Worm (Caenorhabditis elegans): ENCODE results near the gene fat-3.

The fat-3 gene

DNA sequence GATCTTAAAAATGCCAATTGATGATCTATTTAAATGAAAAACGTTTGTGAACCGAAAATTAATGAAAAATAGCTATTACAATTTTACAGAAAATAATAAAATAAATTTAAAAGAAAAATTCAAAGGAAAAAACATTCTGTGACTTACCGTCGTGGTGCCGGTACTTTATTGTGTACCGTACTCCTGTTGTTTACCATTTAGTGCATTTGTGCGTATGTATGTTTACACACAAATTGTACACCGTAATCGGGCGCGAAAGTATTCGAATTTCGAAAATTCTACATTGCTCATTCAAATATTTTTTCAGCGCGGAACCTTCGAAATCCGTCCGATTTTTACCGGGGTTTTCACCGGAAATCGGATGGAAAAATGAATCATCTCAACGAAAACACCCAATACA, 24.8 kb upstream of the fat-3 start, which contains the start of gene T13F2.6 (continued):
- peak; percentile 86 for TF ChIP-seq unc-130 (GFP tag; optimal IDR thresholded peaks at IDR 0.05)
- TF ChIP-seq ZK546.5 (tag; optimal IDR thresholded peaks at IDR 0.05) = no peak
- TF ChIP-seq zip-2 (tag; optimal IDR thresholded peaks at IDR 0.05) = no peak
- no peak for TF ChIP-seq tag-97 (GFP tag; IDR thresholded peaks at IDR 0.05)
- TF ChIP-seq lir-3 (tag; optimal IDR thresholded peaks at IDR 0.05) = no peak
- TF ChIP-seq hlh-11 (tag; optimal IDR thresholded peaks at IDR 0.05) = no peak
- TF ChIP-seq vab-7 (GFP tag; IDR thresholded peaks at IDR 0.05) = 0 out of 2 replicates have a peak, but pooled peaks have one; percentile 22
- no peak for TF ChIP-seq unc-39 (tag; optimal IDR thresholded peaks at IDR 0.05)
- TF ChIP-seq ztf-11 (tag; optimal IDR thresholded peaks at IDR 0.05) = no peak
- no peak for TF ChIP-seq nhr-237 (tag; optimal IDR thresholded peaks at IDR 0.05)
- no peak for TF ChIP-seq dmd-9 (GFP tag; IDR thresholded peaks at IDR 0.05)
- no peak for TF ChIP-seq daf-19 (GFP tag; conservative IDR thresholded peaks at IDR 0.05)
- TF ChIP-seq snpc-1.2 (GFP tag; IDR thresholded peaks at IDR 0.05) = peak; percentile 81
- TF ChIP-seq duxl-1 (tag; optimal IDR thresholded peaks at IDR 0.05; ENCODE audit: poor library complexity) = no peak
- peak; percentile 75 for TF ChIP-seq lin-38 (GFP tag; IDR thresholded peaks at IDR 0.05)

ce11 chrIV:9784689-9785088, 18.1 kb upstream of the fat-3 start, which contains the start of gene sre-4:
Gene sre-4 (minus strand): TSS chrIV:9784789.
- TF ChIP-seq duxl-1 (tag; optimal IDR thresholded peaks at IDR 0.05; ENCODE audit: poor library complexity) (no peak), madf-9 (GFP tag; conservative IDR thresholded peaks at IDR 0.05) (no peak), spr-3 (GFP tag; optimal IDR thresholded peaks at IDR 0.05) (no peak), ceh-82 (tag; optimal IDR thresholded peaks at IDR 0.05) (no peak), hlh-11 (tag; optimal IDR thresholded peaks at IDR 0.05) (no peak), ceh-44 (GFP tag; IDR thresholded peaks at IDR 0.05) (no peak), hmg-1.1 (GFP tag; IDR thresholded peaks at IDR 0.05) (no peak), nhr-48 (tag; optimal IDR thresholded peaks at IDR 0.05) (no peak)

DNA sequence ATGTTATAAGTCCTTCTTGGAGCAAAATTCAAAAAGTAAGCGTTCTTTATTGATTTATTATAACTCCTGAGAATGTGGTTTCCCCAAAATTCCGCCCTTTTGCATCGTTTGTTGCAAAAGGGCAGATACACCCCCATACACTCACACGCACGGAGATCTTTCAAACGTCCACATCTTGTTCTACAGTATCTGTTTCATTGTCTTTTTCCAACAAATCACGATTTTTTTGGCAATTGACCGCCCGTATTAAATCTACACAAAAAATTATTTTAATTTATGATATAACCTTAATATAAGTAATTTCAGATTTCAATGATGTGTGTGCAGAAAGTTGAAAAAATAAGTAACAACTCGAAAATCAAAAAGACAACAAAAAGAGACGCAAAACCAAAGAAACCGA, 13.3 kb upstream of the fat-3 start, which contains the start of gene T13F2.4:
Gene T13F2.4 (plus strand): TSS at position 301 of the 400 bp plus-strand sequence.
- TF ChIP-seq dmd-9 (GFP tag; IDR thresholded peaks at IDR 0.05) = no peak
- no peak for TF ChIP-seq ZK337.2 (GFP tag; IDR thresholded peaks at IDR 0.05)
- no peak for TF ChIP-seq fos-1 (tag; optimal IDR thresholded peaks at IDR 0.05)
- TF ChIP-seq zag-1 (tag; optimal IDR thresholded peaks at IDR 0.05) = no peak
- no peak for TF ChIP-seq ztf-7 (tag; optimal IDR thresholded peaks at IDR 0.05)
- no peak for TF ChIP-seq mep-1 (tag; optimal IDR thresholded peaks at IDR 0.05)
- TF ChIP-seq gei-8 (GFP tag; optimal IDR thresholded peaks at IDR 0.05) = no peak
- TF ChIP-seq F49E8.2 (tag; optimal IDR thresholded peaks at IDR 0.05; ENCODE audit: borderline replicate concordance) = no peak
- no peak for TF ChIP-seq sdz-12 (GFP tag; optimal IDR thresholded peaks at IDR 0.05)
- no peak for TF ChIP-seq ceh-82 (tag; optimal IDR thresholded peaks at IDR 0.05)
- TF ChIP-seq nhr-102 (tag; optimal IDR thresholded peaks at IDR 0.05) = no peak
- no peak for TF ChIP-seq F44E2.7 (GFP tag; IDR thresholded peaks at IDR 0.05)

DNA sequence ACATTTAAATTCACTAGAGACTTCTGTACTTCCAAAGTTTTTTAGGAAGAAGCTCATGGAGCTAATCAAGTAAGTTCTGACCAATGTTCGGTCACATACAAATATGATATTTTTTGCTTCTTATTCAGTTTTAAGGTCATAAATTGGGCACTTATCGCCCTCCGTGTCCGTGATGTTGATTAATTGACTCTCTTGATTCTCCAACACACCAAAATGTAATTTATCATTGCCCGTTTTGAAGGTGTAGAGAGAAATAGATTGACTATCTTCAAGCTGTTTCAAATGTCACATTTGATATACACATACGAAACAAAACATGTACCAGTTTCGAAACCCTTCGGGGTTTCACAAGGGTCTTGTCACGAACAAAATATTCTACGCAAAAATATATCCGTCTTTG, 12.1 kb upstream of the fat-3 start:
- peak in 1 of 2 experiments; percentile 91 for TF ChIP-seq unc-62 (GFP tag; optimal IDR thresholded peaks at IDR 0.05 in 1 of 2)
- TF ChIP-seq unc-62 (tag; optimal IDR thresholded peaks at IDR 0.05) = no peak
- no peak for TF ChIP-seq lin-29 (GFP tag; IDR thresholded peaks at IDR 0.05)
- peak; percentile 50 for TF ChIP-seq nhr-28 (tag; optimal IDR thresholded peaks at IDR 0.05)
- TF ChIP-seq ceh-62 (tag; optimal IDR thresholded peaks at IDR 0.05) = no peak
- no peak for TF ChIP-seq egl-43 (GFP tag; IDR thresholded peaks at IDR 0.05)
- TF ChIP-seq fos-1 (tag; optimal IDR thresholded peaks at IDR 0.05) = no peak
- no peak for TF ChIP-seq gei-8 (GFP tag; optimal IDR thresholded peaks at IDR 0.05)
- no peak for TF ChIP-seq zag-1 (tag; optimal IDR thresholded peaks at IDR 0.05)
